Worm (Caenorhabditis elegans): Measurements from ENCODE around the gene F09E5.12.

DNA sequence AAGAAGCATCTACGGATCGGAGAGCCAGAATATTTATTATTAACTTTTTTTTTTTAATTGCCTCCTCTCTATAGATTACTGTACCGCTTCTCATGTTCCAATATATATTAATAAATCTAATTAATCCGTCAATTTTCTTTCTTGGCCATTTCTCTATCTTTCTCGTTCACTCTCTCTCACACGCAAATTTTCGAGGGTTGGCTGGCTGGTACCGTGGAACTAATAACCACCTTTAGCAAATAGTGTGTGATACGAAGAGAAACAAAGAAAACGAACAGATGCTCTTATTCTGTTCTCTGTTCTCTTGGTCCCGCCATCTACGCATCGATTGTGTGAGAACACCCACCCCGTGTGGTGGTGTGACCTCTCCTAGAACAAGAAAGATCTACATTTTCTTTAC, 47.8 kb upstream of the F09E5.12 start:
- TF ChIP-seq cog-1 (tag; optimal IDR thresholded peaks at IDR 0.05): no peak
- no peak for TF ChIP-seq klf-2 (GFP tag; conservative IDR thresholded peaks at IDR 0.05)
- no peak for TF ChIP-seq tab-1 (GFP tag; IDR thresholded peaks at IDR 0.05)
- no peak for TF ChIP-seq ztf-29 (GFP tag; IDR thresholded peaks at IDR 0.05)
- no peak for TF ChIP-seq T22C8.4 (GFP tag; IDR thresholded peaks at IDR 0.05)
- TF ChIP-seq ztf-23 (GFP tag; IDR thresholded peaks at IDR 0.05): no peak
- no peak for TF ChIP-seq ref-1 (GFP tag; conservative IDR thresholded peaks at IDR 0.05)
- TF ChIP-seq flt-1 (GFP tag; IDR thresholded peaks at IDR 0.05): 0 out of 2 replicates have a peak, but pooled peaks have one; percentile 36
- no peak for TF ChIP-seq med-1 (GFP tag; optimal IDR thresholded peaks at IDR 0.05; ENCODE audit: insufficient read depth)
